Fruit fly (Drosophila melanogaster) whole organism, embryonic: ENCODE measurements around the gene Cep97.

Experiments used
- Atf6 ChIP-seq: fragments of 200-800 bp; sonication (Bioruptor generic); IDR thresholded peaks from 2 replicates; pipeline ENCODE4 v1.3.6; 2022; ENCODE audit warnings: missing biosample characterization, missing genetic modification characterization
- CG10654 ChIP-seq: fragments of 200-800 bp; sonication (Bioruptor generic); optimal IDR thresholded peaks from 2 replicates; lab custom pipeline; 2016; ENCODE audit warnings: missing biosample characterization, missing genetic modification characterization
- CG11093 ChIP-seq: fragments of 200-800 bp; sonication (Bioruptor generic); IDR thresholded peaks from 3 replicates; pipeline ENCODE4 v1.3.6; 2022; ENCODE audit warnings: missing biosample characterization, missing genetic modification characterization
- CG12236 ChIP-seq: fragments of 200-800 bp; sonication (Bioruptor generic); optimal IDR thresholded peaks from 2 replicates; lab custom pipeline; 2016; ENCODE audit warnings: missing biosample characterization, missing genetic modification characterization
- CG12659 ChIP-seq: fragments of 200-800 bp; sonication (Bioruptor generic); optimal IDR thresholded peaks from 3 replicates; lab custom pipeline; 2017; ENCODE audit warnings: mild to moderate bottlenecking, missing biosample characterization, missing genetic modification reagents, missing genetic modification characterization
- CG13296 ChIP-seq: fragments of 200-800 bp; sonication (Bioruptor generic); optimal IDR thresholded peaks from 3 replicates; lab custom pipeline; 2018; ENCODE audit warnings: missing biosample characterization, mild to moderate bottlenecking, missing genetic modification characterization
- CG14014 ChIP-seq: fragments of 200-800 bp; sonication (Bioruptor generic); IDR thresholded peaks from 2 replicates; pipeline ENCODE4 v1.3.6; 2022; ENCODE audit warnings: missing biosample characterization, missing genetic modification characterization
- CG14441 ChIP-seq: fragments of 200-800 bp; sonication (Bioruptor generic); IDR thresholded peaks from 2 replicates; pipeline ENCODE4 v1.3.6; 2022; ENCODE audit warnings: missing biosample characterization, missing genetic modification characterization
- CG1647 ChIP-seq: fragments of 200-800 bp; sonication (Bioruptor generic); optimal IDR thresholded peaks from 3 replicates; lab custom pipeline; 2016; ENCODE audit warnings: missing biosample characterization, missing genetic modification characterization
- CG17802 ChIP-seq: fragments of 200-800 bp; sonication (Bioruptor generic); optimal IDR thresholded peaks from 2 replicates; lab custom pipeline; 2018; ENCODE audit warnings: missing biosample characterization, mild to moderate bottlenecking, missing genetic modification characterization, moderate library complexity
- CG18262 ChIP-seq: fragments of 200-800 bp; optimal IDR thresholded peaks from 3 replicates; lab custom pipeline; 2019; ENCODE audit warnings: missing biosample characterization, mild to moderate bottlenecking, missing genetic modification characterization, moderate library complexity
- CG2712 ChIP-seq: fragments of 200-800 bp; optimal IDR thresholded peaks from 3 replicates; lab custom pipeline; 2019; ENCODE audit warnings: missing biosample characterization, mild to moderate bottlenecking, missing genetic modification characterization, moderate library complexity
- CG32772 ChIP-seq: fragments of 200-800 bp; sonication (Bioruptor generic); IDR thresholded peaks from 2 replicates; pipeline ENCODE4 v1.3.6; 2022; ENCODE audit warnings: missing biosample characterization, missing genetic modification characterization
- CG3995 ChIP-seq: fragments of 200-800 bp; sonication (Bioruptor generic); optimal IDR thresholded peaks from 3 replicates; lab custom pipeline; 2016; ENCODE audit warnings: missing biosample characterization, missing genetic modification characterization
- CG4282 ChIP-seq: fragments of 200-800 bp; sonication (Bioruptor generic); optimal IDR thresholded peaks from 2 replicates; lab custom pipeline; 2016; ENCODE audit warnings: missing biosample characterization, missing genetic modification characterization
- CG4854 ChIP-seq: fragments of 200-800 bp; sonication (Bioruptor generic); optimal IDR thresholded peaks from 2 replicates; lab custom pipeline; 2016; ENCODE audit warnings: missing biosample characterization, missing genetic modification characterization, inconsistent platforms
- CG6765 ChIP-seq: fragments of 200-800 bp; sonication (Bioruptor generic); optimal IDR thresholded peaks from 3 replicates; lab custom pipeline; 2017; ENCODE audit warnings: missing biosample characterization, mild to moderate bottlenecking, missing genetic modification characterization
- CG6854 ChIP-seq: fragments of 200-800 bp; sonication (Bioruptor generic); optimal IDR thresholded peaks from 3 replicates; lab custom pipeline; 2017; ENCODE audit warnings: missing biosample characterization, mild to moderate bottlenecking, missing genetic modification characterization
- CG7357 ChIP-seq: fragments of 200-800 bp; sonication (Bioruptor generic); IDR thresholded peaks from 3 replicates; pipeline ENCODE4 v1.3.6; 2022; ENCODE audit warnings: missing biosample characterization, missing genetic modification characterization
- CG7786 ChIP-seq: fragments of 200-800 bp; sonication (Bioruptor generic); optimal IDR thresholded peaks from 2 replicates; lab custom pipeline; 2016; ENCODE audit warnings: missing biosample characterization, missing genetic modification characterization
- CG7839 ChIP-seq: fragments of 200-800 bp; sonication (Bioruptor generic); optimal IDR thresholded peaks from 3 replicates; lab custom pipeline; 2018; ENCODE audit warnings: missing biosample characterization, mild to moderate bottlenecking, missing genetic modification characterization, moderate library complexity
- CG7963 ChIP-seq: fragments of 200-800 bp; sonication (Bioruptor generic); IDR thresholded peaks from 3 replicates; pipeline ENCODE4 v1.3.6; 2022; ENCODE audit warnings: missing biosample characterization, missing genetic modification characterization; ENCODE audit not compliant: partially characterized antibody
- CG8281 ChIP-seq: fragments of 200-800 bp; sonication (Bioruptor generic); optimal IDR thresholded peaks from 2 replicates; lab custom pipeline; 2018; ENCODE audit warnings: missing biosample characterization, mild to moderate bottlenecking, missing genetic modification characterization, moderate library complexity
- CG8359 ChIP-seq: fragments of 200-800 bp; sonication (Bioruptor generic); optimal IDR thresholded peaks from 2 replicates; lab custom pipeline; 2017; ENCODE audit warnings: missing biosample characterization, mild to moderate bottlenecking, missing genetic modification characterization, borderline replicate concordance
- Dip2 ChIP-seq: fragments of 200-800 bp; sonication (Bioruptor generic); IDR thresholded peaks from 2 replicates; pipeline ENCODE4 v1.3.6; 2022; ENCODE audit warnings: missing biosample characterization, missing genetic modification characterization
- Dll ChIP-seq: fragments of 200-800 bp; sonication (Bioruptor generic); IDR thresholded peaks from 4 replicates; pipeline ENCODE4 v1.3.6; 2022; ENCODE audit warnings: missing biosample characterization, missing genetic modification characterization; ENCODE audit not compliant: partially characterized antibody
- Eip74EF ChIP-seq, 2 experiments: fragments of 200-800 bp in 1 of 2; fragments of >200 bp in 1 of 2; sonication (Bioruptor generic) in 1 of 2; optimal IDR thresholded peaks; 2 replicates each; lab custom pipeline; 2017 to 2019; ENCODE audit warnings: missing biosample characterization in 2 of 2, missing genetic modification characterization in 2 of 2, mild to moderate bottlenecking in 1 of 2, moderate library complexity in 1 of 2
- Gug ChIP-seq: fragments of 200-800 bp; sonication (Bioruptor generic); IDR thresholded peaks from 4 replicates; pipeline ENCODE4 v1.3.6; 2022; ENCODE audit warnings: missing biosample characterization, missing genetic modification characterization
- Jarid2 ChIP-seq: fragments of 200-800 bp; sonication (Bioruptor generic); optimal IDR thresholded peaks from 3 replicates; lab custom pipeline; 2017; ENCODE audit warnings: mild to moderate bottlenecking, missing biosample characterization, missing genetic modification reagents, missing genetic modification characterization
- Lpt ChIP-seq: fragments of >200 bp; optimal IDR thresholded peaks from 2 replicates; lab custom pipeline; 2018; ENCODE audit warnings: missing biosample characterization, missing genetic modification characterization
- Oaz ChIP-seq: fragments of 200-800 bp; sonication (Bioruptor generic); IDR thresholded peaks from 2 replicates; pipeline ENCODE4 v1.3.6; 2022; ENCODE audit warnings: missing biosample characterization, missing genetic modification characterization
- Ravus ChIP-seq: fragments of 200-800 bp; sonication (Bioruptor generic); IDR thresholded peaks from 2 replicates; pipeline ENCODE4 v1.3.6; 2022; ENCODE audit warnings: missing biosample characterization, missing genetic modification characterization
- Sox100B ChIP-seq: fragments of 200-800 bp; sonication (Bioruptor generic); optimal IDR thresholded peaks from 3 replicates; lab custom pipeline; 2018; ENCODE audit warnings: missing biosample characterization, mild to moderate bottlenecking, missing genetic modification characterization
- Sox102F ChIP-seq: fragments of 200-800 bp; sonication (Bioruptor generic); optimal IDR thresholded peaks from 2 replicates; lab custom pipeline; 2018; ENCODE audit warnings: missing biosample characterization, mild to moderate bottlenecking, missing genetic modification characterization, moderate library complexity
- al ChIP-seq: fragments of 200-800 bp; sonication (Bioruptor generic); IDR thresholded peaks from 2 replicates; pipeline ENCODE4 v1.3.6; 2022; ENCODE audit warnings: missing biosample characterization, missing genetic modification characterization
- amos ChIP-seq: fragments of 200-800 bp; sonication (Bioruptor generic); IDR thresholded peaks from 2 replicates; pipeline ENCODE4 v1.3.6; 2022; ENCODE audit warnings: missing biosample characterization, missing genetic modification characterization; ENCODE audit not compliant: partially characterized antibody
- bcd ChIP-seq: fragments of 200-800 bp; sonication (Bioruptor generic); optimal IDR thresholded peaks from 2 replicates; lab custom pipeline; 2017; ENCODE audit warnings: missing biosample characterization, mild to moderate bottlenecking, missing genetic modification characterization
- br ChIP-seq: fragments of >200 bp; optimal IDR thresholded peaks from 2 replicates; lab custom pipeline; 2017
- croc ChIP-seq: fragments of 200-800 bp; sonication (Bioruptor generic); conservative IDR thresholded peaks from 3 replicates; pipeline ENCODE4 v1.3.6; 2022; ENCODE audit warnings: missing biosample characterization, missing genetic modification characterization
- dmrt99B ChIP-seq: fragments of 200-800 bp; sonication (Bioruptor generic); optimal IDR thresholded peaks from 2 replicates; lab custom pipeline; 2018; ENCODE audit warnings: missing biosample characterization, mild to moderate bottlenecking, missing genetic modification characterization, moderate library complexity
- dysf ChIP-seq: fragments of 200-800 bp; sonication (Bioruptor generic); IDR thresholded peaks from 3 replicates; pipeline ENCODE4 v1.3.6; 2022; ENCODE audit warnings: missing biosample characterization, missing genetic modification characterization
- gem ChIP-seq: fragments of 200-800 bp; sonication (Bioruptor generic); optimal IDR thresholded peaks from 2 replicates; lab custom pipeline; 2019; ENCODE audit warnings: missing biosample characterization, mild to moderate bottlenecking, missing genetic modification characterization, moderate library complexity
- gsb-n ChIP-seq: fragments of 200-800 bp; sonication (Bioruptor generic); optimal IDR thresholded peaks from 3 replicates; lab custom pipeline; 2018; ENCODE audit warnings: missing biosample characterization, mild to moderate bottlenecking, missing genetic modification characterization
- gt ChIP-seq: fragments of 200-800 bp; sonication (Bioruptor generic); IDR thresholded peaks from 2 replicates; pipeline ENCODE4 v1.3.6; 2022; ENCODE audit warnings: missing biosample characterization, missing genetic modification characterization
- jigr1 ChIP-seq: fragments of 200-800 bp; sonication (Bioruptor generic); IDR thresholded peaks from 3 replicates; pipeline ENCODE4 v1.3.6; 2022; ENCODE audit warnings: missing biosample characterization, missing genetic modification characterization
- jing ChIP-seq: fragments of 200-800 bp; sonication (Bioruptor generic); optimal IDR thresholded peaks from 2 replicates; lab custom pipeline; 2018; ENCODE audit warnings: missing biosample characterization, mild to moderate bottlenecking, missing genetic modification characterization
- luna ChIP-seq: fragments of 200-800 bp; sonication (Bioruptor generic); optimal IDR thresholded peaks from 2 replicates; lab custom pipeline; 2016; ENCODE audit warnings: missing biosample characterization, missing genetic modification characterization
- ro ChIP-seq: fragments of 200-800 bp; sonication (Bioruptor generic); IDR thresholded peaks from 2 replicates; pipeline ENCODE4 v1.3.6; 2022; ENCODE audit warnings: missing biosample characterization, missing genetic modification characterization
- slbo ChIP-seq: fragments of 200-800 bp; sonication (Bioruptor generic); IDR thresholded peaks from 2 replicates; pipeline ENCODE4 v1.3.6; 2022; ENCODE audit warnings: missing biosample characterization, missing genetic modification characterization
- slp2 ChIP-seq: fragments of 200-800 bp; sonication (Bioruptor generic); optimal IDR thresholded peaks from 2 replicates; lab custom pipeline; 2016; ENCODE audit warnings: missing biosample characterization, missing genetic modification characterization
- sqz ChIP-seq: fragments of 200-800 bp; sonication (Bioruptor generic); optimal IDR thresholded peaks from 3 replicates; lab custom pipeline; 2018; ENCODE audit warnings: missing biosample characterization, mild to moderate bottlenecking, missing genetic modification characterization
- tin ChIP-seq: fragments of 200-800 bp; sonication (Bioruptor generic); optimal IDR thresholded peaks from 3 replicates; lab custom pipeline; 2016; ENCODE audit warnings: missing biosample characterization, missing genetic modification characterization

The Cep97 gene

dm6 chr2L:3882172-3882571, 14.7 kb downstream of the Cep97 start (continued):
- TF ChIP-seq CG7839 (peak; percentile 36), al (GFP tag; lab: Robert Waterston, UW) (0 out of 2 replicates have a peak, but pooled peaks have one; percentile 3), gsb-n (no peak), gt (GFP tag; lab: Robert Waterston, UW) (no peak), CG3995 (GFP tag; lab: Kevin White, UChicago) (no peak), CG14441 (GFP tag; lab: Robert Waterston, UW) (no peak), dmrt99B (peak; percentile 11), Dip2 (GFP tag; lab: Robert Waterston, UW) (no peak), Sox102F (GFP tag; lab: Kevin White, UChicago) (peak; percentile 66), Gug (no peak), sqz (GFP tag; lab: Kevin White, UChicago) (no peak), CG7786 (peak; percentile 12), luna (GFP tag; lab: Kevin White, UChicago) (no peak), CG6854 (GFP tag; lab: Kevin White, UChicago) (no peak), gem (tag; lab: Kevin White, UChicago) (peak; percentile 72), Sox100B (GFP tag; lab: Kevin White, UChicago) (no peak), CG32772 (0 out of 2 replicates have a peak, but pooled peaks have one; percentile 49), CG14014 (no peak), dysf (GFP tag; lab: Robert Waterston, UW) (peak; percentile 46; the same call in 1 of the 3 replicates), jing (GFP tag; lab: Kevin White, UChicago) (no peak), Dll (GFP tag; lab: Robert Waterston, UW) (no peak), Ravus (GFP tag; lab: Robert Waterston, UW) (no peak; the same call in 1 of the 2 replicates), jigr1 (GFP tag; lab: Robert Waterston, UW) (no peak), CG7963 (GFP tag; lab: Robert Waterston, UW) (no peak), CG8359 (GFP tag; lab: Kevin White, UChicago) (no peak), bcd (peak; percentile 24), Jarid2 (no peak), CG1647 (GFP tag; lab: Kevin White, UChicago) (no peak), CG11093 (GFP tag; lab: Robert Waterston, UW) (no peak), amos (GFP tag; lab: Robert Waterston, UW) (no peak), CG12659 (GFP tag; lab: Kevin White, UChicago) (peak; percentile 25), CG17802 (no peak), slp2 (GFP tag; lab: Kevin White, UChicago) (no peak), CG6765 (GFP tag; lab: Kevin White, UChicago) (no peak), CG4282 (GFP tag; lab: Kevin White, UChicago) (no peak), CG12236 (GFP tag; lab: Kevin White, UChicago) (no peak), CG8281 (tag; lab: Kevin White, UChicago) (no peak), CG7357 (GFP tag; lab: Robert Waterston, UW) (no peak), CG10654 (GFP tag; lab: Kevin White, UChicago) (no peak), Oaz (no peak), croc (GFP tag; lab: Robert Waterston, UW) (no peak), CG2712 (tag; lab: Kevin White, UChicago) (peak; percentile 26), br (lab: Kevin White, UChicago) (no peak), CG18262 (tag; lab: Kevin White, UChicago) (no peak), CG4854 (no peak), Lpt (GFP tag; lab: Kevin White, UChicago) (no peak), ro (GFP tag; lab: Robert Waterston, UW) (no peak), Eip74EF (GFP tag; optimal IDR thresholded peaks at IDR 0.05; lab: Kevin White, UChicago) (no peak), slbo (GFP tag; lab: Robert Waterston, UW) (peak; percentile 62), CG13296 (GFP tag; lab: Kevin White, UChicago) (no peak), Atf6 (peak; percentile 58; the same call in 1 of the 2 replicates), tin (GFP tag; lab: Kevin White, UChicago) (no peak)
